Fruit fly (Drosophila melanogaster) whole organism: Measurements from ENCODE around the gene Try29F.

Source experiments
- CG8478 ChIP-seq: fragments of >200 bp; optimal IDR thresholded peaks from 2 replicates; lab custom pipeline; 2018; ENCODE audit warnings: inconsistent platforms
- Dll ChIP-seq: fragments of >200 bp; optimal IDR thresholded peaks from 2 replicates; lab custom pipeline; 2017
- EcR ChIP-seq, 2 experiments: fragments of >200 bp; optimal IDR thresholded peaks; 2 replicates each; lab custom pipeline; 2017; ENCODE audit warnings: missing biosample characterization in 2 of 2, missing genetic modification characterization in 2 of 2, missing genetic modification reagents in 2 of 2
- pan ChIP-seq: fragments of >200 bp; optimal IDR thresholded peaks from 2 replicates; lab custom pipeline; 2017
- psq ChIP-seq: fragments of >200 bp; optimal IDR thresholded peaks from 2 replicates; lab custom pipeline; 2017
- usp ChIP-seq: fragments of >200 bp; optimal IDR thresholded peaks from 2 replicates; lab custom pipeline; 2017; ENCODE audit warnings: missing biosample characterization, missing genetic modification characterization, mixed read lengths

The Try29F gene

dm6 chr2L:8962254-8962653 is 36.1 kb upstream of the Try29F start, which contains the start of the genes CG9525 and CG32985:
TSS of gene CG9525 (minus strand) at chr2L:8962354.
TSS of gene CG32985 (plus strand) at chr2L:8962533.
- TF ChIP-seq usp (GFP tag; lab: Kevin White, UChicago) = no peak
- TF ChIP-seq pan (lab: Kevin White, UChicago) = no peak
- no peak for TF ChIP-seq psq (lab: Kevin White, UChicago)
- no peak for TF ChIP-seq CG8478
- no peak for TF ChIP-seq Dll (lab: Kevin White, UChicago)
- no peak for TF ChIP-seq EcR (GFP tag; optimal IDR thresholded peaks at IDR 0.05; lab: Kevin White, UChicago)

dm6 chr2L:8964657-8965056 is 33.7 kb upstream of the Try29F start, which contains the start of gene CG32984:
TSS of gene CG32984 (plus strand) at chr2L:8964957.
- TF ChIP-seq psq (lab: Kevin White, UChicago) (no peak), Dll (lab: Kevin White, UChicago) (no peak), pan (lab: Kevin White, UChicago) (no peak), CG8478 (no peak), EcR (GFP tag; optimal IDR thresholded peaks at IDR 0.05; lab: Kevin White, UChicago) (no peak), usp (GFP tag; lab: Kevin White, UChicago) (no peak)

dm6 chr2L:8967235-8967634 is 31.1 kb upstream of the Try29F start, which contains the start of gene CG18088:
TSS of gene CG18088 (plus strand) at chr2L:8967535.
- TF ChIP-seq EcR (GFP tag; optimal IDR thresholded peaks at IDR 0.05; lab: Kevin White, UChicago) (no peak), pan (lab: Kevin White, UChicago) (no peak), Dll (lab: Kevin White, UChicago) (no peak), CG8478 (no peak), usp (GFP tag; lab: Kevin White, UChicago) (no peak), psq (lab: Kevin White, UChicago) (no peak)

DNA sequence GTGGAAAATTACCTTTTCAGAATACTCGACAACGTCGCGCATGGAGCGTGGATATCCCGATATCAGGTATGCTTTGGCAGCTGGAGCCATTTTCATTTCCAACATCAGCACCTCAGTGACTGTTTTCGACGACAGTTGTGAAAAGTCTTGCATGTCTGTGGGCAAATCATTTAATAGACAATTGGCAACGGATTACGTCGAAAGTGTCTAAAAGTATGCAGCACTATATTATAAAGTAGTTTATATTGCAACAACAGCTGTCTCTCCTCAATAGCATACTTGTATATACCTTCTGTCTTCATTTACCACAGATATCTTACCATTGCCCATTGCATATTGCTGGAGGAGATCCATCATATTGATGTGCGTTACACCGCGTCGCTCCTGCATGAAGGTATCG is 25.4 kb upstream of the Try29F start:
- no peak for TF ChIP-seq EcR (GFP tag; optimal IDR thresholded peaks at IDR 0.05; lab: Kevin White, UChicago)

DNA sequence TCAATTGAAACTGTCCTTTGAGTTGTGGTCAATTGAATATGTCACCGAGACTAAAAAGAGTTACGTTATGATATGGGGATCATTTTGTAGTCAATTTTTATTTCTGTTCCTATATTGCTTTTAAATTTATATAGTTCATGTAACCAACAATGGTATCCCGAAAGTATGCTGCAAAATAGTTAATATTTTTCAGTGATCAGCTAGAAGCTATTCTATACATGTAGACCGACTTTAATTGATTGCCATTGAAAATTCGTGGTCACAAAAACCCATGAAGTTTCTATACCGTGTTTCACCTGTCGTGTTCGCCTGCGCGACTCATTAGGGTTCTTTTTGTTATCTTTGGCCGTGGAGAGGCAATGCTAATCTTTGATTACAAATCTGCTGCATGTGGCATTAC is 23.8 kb upstream of the Try29F start:
- TF ChIP-seq Dll (lab: Kevin White, UChicago) (no peak), psq (lab: Kevin White, UChicago) (no peak), EcR (GFP tag; optimal IDR thresholded peaks at IDR 0.05; lab: Kevin White, UChicago) (no peak), pan (lab: Kevin White, UChicago) (no peak), usp (GFP tag; lab: Kevin White, UChicago) (no peak)

- TF ChIP-seq Dll (lab: Kevin White, UChicago) (no peak), psq (lab: Kevin White, UChicago) (no peak), CG8478 (no peak), usp (GFP tag; lab: Kevin White, UChicago) (no peak), pan (lab: Kevin White, UChicago) (no peak), EcR (GFP tag; optimal IDR thresholded peaks at IDR 0.05; lab: Kevin White, UChicago) (no peak)
These were observed 23.0 kb upstream of the Try29F start, which contains the start of gene CG9541 for dm6 chr2L:8975328-8975727. TSS of gene CG9541 (minus strand) at chr2L:8975428.

DNA sequence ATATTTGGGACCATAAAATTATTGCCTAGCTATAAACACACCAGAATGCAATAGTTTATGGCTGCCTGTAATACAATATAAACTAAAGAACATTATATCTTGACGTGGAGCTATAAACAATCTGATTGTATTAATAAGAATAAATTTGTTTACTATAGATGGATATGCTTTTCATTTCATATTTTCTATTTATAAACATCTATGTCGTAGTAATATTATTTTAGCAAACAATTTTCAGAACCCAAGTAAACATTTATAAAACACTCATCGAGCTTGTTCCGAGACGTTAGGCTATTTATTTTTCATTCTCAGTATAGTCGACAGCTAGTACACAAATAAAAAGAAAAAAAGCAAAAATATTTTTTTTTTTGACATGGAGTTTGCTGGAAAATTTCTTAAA is 18.0 kb upstream of the Try29F start, which contains the start of gene CG18662:
TSS of gene CG18662 (plus strand) at position 301 of the 400 bp plus-strand sequence.
- no peak for TF ChIP-seq psq (lab: Kevin White, UChicago)
- no peak for TF ChIP-seq usp (GFP tag; lab: Kevin White, UChicago)
- TF ChIP-seq Dll (lab: Kevin White, UChicago) = no peak
- no peak for TF ChIP-seq pan (lab: Kevin White, UChicago)
- TF ChIP-seq CG8478 = no peak
- TF ChIP-seq EcR (GFP tag; optimal IDR thresholded peaks at IDR 0.05; lab: Kevin White, UChicago) = no peak

DNA sequence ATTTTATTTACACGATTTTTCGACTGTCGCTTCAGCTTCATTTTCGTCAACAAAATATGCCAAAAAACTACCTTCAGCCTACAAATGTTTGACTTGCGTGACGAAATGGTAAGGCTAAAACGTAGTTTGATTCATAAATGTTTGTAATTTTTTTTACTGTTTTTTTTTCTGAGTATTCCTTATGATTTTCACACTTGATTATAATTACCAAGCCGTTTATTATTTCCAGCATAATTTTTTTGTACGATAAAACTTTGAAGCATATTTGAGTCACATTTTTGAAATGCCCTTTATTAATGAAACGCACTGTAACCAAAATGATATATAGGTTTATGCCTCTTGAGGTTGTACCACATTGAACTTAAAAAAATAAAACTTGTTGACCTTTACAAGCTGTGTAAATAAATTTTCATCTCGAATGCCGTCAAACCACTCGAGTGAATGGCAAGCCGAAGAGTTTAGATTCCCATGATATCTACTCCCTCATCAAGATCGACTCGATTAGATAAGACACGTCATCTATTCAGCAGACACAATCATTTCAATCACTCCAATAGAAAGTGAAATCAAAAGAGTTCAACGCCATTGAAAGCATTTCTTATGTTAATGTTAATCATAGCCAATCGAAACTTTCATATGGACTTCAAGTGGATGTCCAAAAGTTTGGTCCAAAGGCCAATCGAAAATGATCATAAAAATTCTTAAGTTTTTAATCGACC is 15.6 kb upstream of the Try29F start:
- TF ChIP-seq EcR (GFP tag; optimal IDR thresholded peaks at IDR 0.05; lab: Kevin White, UChicago) = no peak
- no peak for TF ChIP-seq psq (lab: Kevin White, UChicago)
- TF ChIP-seq CG8478 = no peak
- no peak for TF ChIP-seq pan (lab: Kevin White, UChicago)
- TF ChIP-seq Dll (lab: Kevin White, UChicago) = no peak
- TF ChIP-seq usp (GFP tag; lab: Kevin White, UChicago) = no peak

DNA sequence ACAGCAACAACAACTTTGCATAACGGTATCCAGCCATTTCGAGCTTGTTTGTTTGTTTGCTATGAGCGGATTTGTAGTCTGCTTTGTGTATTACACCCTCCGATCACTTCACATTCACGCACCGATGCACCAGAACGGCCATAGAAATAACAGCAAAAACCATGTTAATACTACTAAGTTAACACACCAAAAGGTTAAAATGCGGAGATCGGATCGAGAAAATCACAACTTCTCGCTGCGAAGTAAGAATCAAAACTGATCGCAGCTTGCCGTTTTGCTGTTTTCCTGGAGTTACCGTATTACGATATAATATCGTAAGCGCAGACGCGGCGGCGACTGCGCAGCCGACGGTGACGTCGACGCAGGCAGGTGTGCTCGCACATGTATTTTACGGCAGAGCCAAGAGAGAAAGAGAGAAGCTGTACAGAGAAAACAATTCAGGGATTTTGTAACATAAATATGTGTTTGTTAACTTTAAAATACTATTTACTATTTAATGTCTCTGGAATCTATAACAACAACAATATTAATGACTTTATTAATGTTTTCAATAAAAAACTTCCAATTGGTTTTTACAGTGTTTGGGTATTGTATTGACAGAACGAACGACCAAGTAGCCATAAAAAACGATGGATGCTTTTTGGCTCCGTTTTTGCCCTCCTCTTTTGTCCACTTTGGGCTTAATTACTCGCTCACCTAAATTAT is 13.6 kb upstream of the Try29F start, which contains the start of gene CG13101:
TSS of gene CG13101 (minus strand) at position 259 of the 705 bp plus-strand sequence.
- TF ChIP-seq EcR (GFP tag; optimal IDR thresholded peaks at IDR 0.05; lab: Kevin White, UChicago) = no peak
- no peak for TF ChIP-seq pan (lab: Kevin White, UChicago)
- TF ChIP-seq usp (GFP tag; lab: Kevin White, UChicago) = no peak
- no peak for TF ChIP-seq psq (lab: Kevin White, UChicago)
- TF ChIP-seq CG8478 = no peak
- TF ChIP-seq Dll (lab: Kevin White, UChicago) = no peak

DNA sequence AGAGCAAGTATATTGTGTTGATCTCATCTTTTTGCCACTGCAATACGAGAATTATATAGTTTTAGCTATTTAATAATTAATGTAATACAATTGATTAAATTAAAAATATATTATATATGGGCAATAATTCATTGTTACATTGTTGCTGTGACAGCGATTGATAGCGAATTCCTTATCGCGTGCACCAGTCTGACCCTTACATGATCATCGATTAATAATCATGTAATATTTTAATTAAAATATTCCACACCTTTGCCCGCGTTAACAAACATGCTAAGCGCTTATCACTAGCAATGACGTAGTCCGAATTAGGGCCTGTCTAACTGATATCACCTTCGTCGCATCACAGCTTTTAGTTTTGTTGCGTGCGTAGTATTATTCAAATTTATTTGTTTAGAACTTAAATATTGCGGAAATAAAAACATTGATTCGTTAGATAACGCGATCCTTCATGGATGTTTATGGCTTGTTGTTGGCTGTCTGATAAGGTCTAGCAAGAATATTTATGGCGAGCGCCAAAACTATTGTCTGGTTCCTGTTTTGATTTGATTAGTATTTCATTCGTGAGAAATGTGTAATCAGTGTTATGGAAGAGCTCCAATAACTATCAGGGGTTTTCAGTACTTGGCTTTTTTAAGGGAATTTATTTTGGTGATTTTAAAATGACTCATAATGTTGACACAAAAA is 10.9 kb upstream of the Try29F start:
- no peak for TF ChIP-seq EcR (GFP tag; optimal IDR thresholded peaks at IDR 0.05; lab: Kevin White, UChicago)
- TF ChIP-seq pan (lab: Kevin White, UChicago) = no peak
- no peak for TF ChIP-seq Dll (lab: Kevin White, UChicago)
- TF ChIP-seq usp (GFP tag; lab: Kevin White, UChicago) = no peak
- TF ChIP-seq CG8478 = no peak
- no peak for TF ChIP-seq psq (lab: Kevin White, UChicago)
